Worm (Caenorhabditis elegans) whole organism, young adult: ENCODE results near the gene F02H6.7.

Source experiments
- C06A6.2 ChIP-seq: fragments of 200-800 bp; sonication (Bioruptor generic); conservative IDR thresholded peaks from 2 replicates; pipeline ENCODE4 v1.3.6; 2022; ENCODE audit warnings: missing genetic modification characterization, missing compliant biosample characterization
- Y67H2A.10 ChIP-seq: fragments of 200-800 bp; sonication (Bioruptor generic); conservative IDR thresholded peaks from 2 replicates; pipeline ENCODE4 v1.3.6; 2022; ENCODE audit warnings: missing genetic modification reagents, missing genetic modification characterization, missing compliant biosample characterization
- madf-8 ChIP-seq: fragments of 200-800 bp; sonication (Bioruptor generic); conservative IDR thresholded peaks from 2 replicates; pipeline ENCODE4 v1.3.6; 2022; ENCODE audit warnings: missing genetic modification reagents, missing genetic modification characterization, missing compliant biosample characterization
- pha-4 ChIP-seq: fragments of 150-350 bp; sonication (generic microtip); optimal IDR thresholded peaks from 2 replicates; lab custom pipeline; 2014; ENCODE audit warnings: missing biosample characterization, missing genetic modification reagents, missing genetic modification characterization
- sea-2 ChIP-seq: fragments of 200-800 bp; sonication (Bioruptor generic); IDR thresholded peaks from 2 replicates; pipeline ENCODE4 v1.3.6; 2022; ENCODE audit warnings: missing genetic modification characterization, missing compliant biosample characterization
- snpc-4 ChIP-seq, 5 experiments: fragments of 150-350 bp in 1 of 5; sonication (generic microtip) in 4 of 5; optimal IDR thresholded peaks; 2 replicates each; lab custom pipeline; 2014 to 2018; ENCODE audit warnings: missing genetic modification characterization in 5 of 5, missing biosample characterization in 3 of 5, antibody characterized with exemption in 2 of 5, mild to moderate bottlenecking in 2 of 5, missing compliant biosample characterization in 2 of 5, missing genotype in 2 of 5, moderate library complexity in 2 of 5, missing genetic modification reagents in 1 of 5
- unc-62 ChIP-seq: fragments of 150-350 bp; optimal IDR thresholded peaks from 2 replicates; lab custom pipeline; 2014; ENCODE audit warnings: missing biosample characterization, missing genetic modification reagents, missing genetic modification characterization

DNA sequence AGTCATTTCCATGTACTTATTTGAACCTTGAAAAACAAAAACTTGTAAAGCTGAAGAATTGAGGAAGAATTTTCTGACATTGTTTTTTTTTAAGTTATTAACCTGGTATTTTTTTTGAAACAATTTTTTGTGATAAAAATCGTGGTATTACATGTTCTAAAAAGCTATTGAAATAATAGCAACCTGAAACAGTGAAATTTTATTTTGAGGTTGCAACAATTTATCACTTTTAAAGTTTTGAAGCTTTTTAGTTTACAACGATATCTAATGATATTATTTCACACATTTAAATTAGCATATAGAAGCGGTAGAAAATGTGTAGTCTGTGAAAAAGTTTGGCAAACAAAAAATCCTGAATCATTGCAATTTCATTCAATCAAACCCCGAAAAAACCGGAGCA, 29.6 kb upstream of the F02H6.7 start:
- TF ChIP-seq pha-4 (tag; lab: Kevin White, UChicago) (no peak), C06A6.2 (GFP tag; lab: Robert Waterston, UW) (no peak), unc-62 (GFP tag; lab: Kevin White, UChicago) (no peak), sea-2 (GFP tag; lab: Robert Waterston, UW) (no peak), snpc-4 (GFP tag; optimal IDR thresholded peaks at IDR 0.05; lab: Kevin White, UChicago) (no peak), snpc-4 (tag; optimal IDR thresholded peaks at IDR 0.05; lab: Kevin White, UChicago) (peak in 2 of 4 experiments; percentile 22 to 66), madf-8 (no peak), Y67H2A.10 (GFP tag; lab: Robert Waterston, UW) (no peak)
